Worm (Caenorhabditis elegans) whole organism, L4 larva: ENCODE results near the gene elt-1.

Source experiments
- D1046.2 ChIP-seq: fragments of 200-800 bp; sonication (Bioruptor generic); IDR thresholded peaks from 2 replicates; pipeline ENCODE4 v1.3.6; 2022; ENCODE audit warnings: missing genetic modification characterization, missing compliant biosample characterization
- F37D6.2 ChIP-seq: sonication (generic microtip); optimal IDR thresholded peaks from 2 replicates; lab custom pipeline; 2016; ENCODE audit warnings: mild to moderate bottlenecking, missing genetic modification characterization, missing compliant biosample characterization
- F44E2.7 ChIP-seq: fragments of 200-800 bp; sonication (Bioruptor generic); IDR thresholded peaks from 2 replicates; pipeline ENCODE4 v2.1.2; 2022; ENCODE audit warnings: missing genetic modification characterization, missing compliant biosample characterization
- F49E8.2 ChIP-seq: sonication (generic microtip); optimal IDR thresholded peaks from 2 replicates; lab custom pipeline; 2016; ENCODE audit warnings: missing compliant biosample characterization, mild to moderate bottlenecking, missing genetic modification characterization, borderline replicate concordance
- Y48G9A.11 ChIP-seq: fragments of 200-800 bp; sonication (Bioruptor generic); IDR thresholded peaks from 2 replicates; pipeline ENCODE4 v1.3.6; 2022; ENCODE audit warnings: missing genetic modification reagents, missing genetic modification characterization, missing compliant biosample characterization
- ZK546.5 ChIP-seq, 2 experiments: sonication (generic microtip); optimal IDR thresholded peaks; 2 replicates each; lab custom pipeline; 2017; ENCODE audit warnings: missing biosample characterization in 2 of 2, missing genetic modification characterization in 2 of 2
- ceh-82 ChIP-seq: sonication (generic microtip); optimal IDR thresholded peaks from 2 replicates; lab custom pipeline; 2017; ENCODE audit warnings: missing biosample characterization, missing genetic modification characterization
- daf-16 ChIP-seq, 3 experiments: sonication (generic microtip); optimal IDR thresholded peaks; 2 replicates each; lab custom pipeline; 2016 to 2017; ENCODE audit warnings: missing genetic modification characterization in 3 of 3, missing genetic modification reagents in 3 of 3, mild to moderate bottlenecking in 2 of 3, missing compliant biosample characterization in 2 of 3, missing biosample characterization in 1 of 3, moderate library complexity in 1 of 3
- dmd-6 ChIP-seq: fragments of 200-800 bp; sonication (Bioruptor generic); IDR thresholded peaks from 2 replicates; pipeline ENCODE4 v1.3.6; 2022; ENCODE audit warnings: missing genetic modification reagents, missing genetic modification characterization, missing compliant biosample characterization
- dmd-8 ChIP-seq: fragments of 200-800 bp; sonication (Bioruptor generic); IDR thresholded peaks from 2 replicates; pipeline ENCODE4 v1.3.6; 2022; ENCODE audit warnings: missing genetic modification characterization, missing compliant biosample characterization
- egl-27 ChIP-seq: sonication (generic microtip); optimal IDR thresholded peaks from 3 replicates; lab custom pipeline; 2017; ENCODE audit warnings: missing biosample characterization, missing genetic modification reagents, missing genetic modification characterization
- fos-1 ChIP-seq: fragments of 150-350 bp; optimal IDR thresholded peaks from 2 replicates; lab custom pipeline; 2014; ENCODE audit warnings: missing biosample characterization, missing genetic modification characterization
- hlh-30 ChIP-seq: sonication (generic microtip); optimal IDR thresholded peaks from 2 replicates; lab custom pipeline; 2017; ENCODE audit warnings: antibody characterized with exemption, mild to moderate bottlenecking, missing genetic modification characterization, missing compliant biosample characterization; ENCODE audit not compliant: insufficient read depth
- hmg-1.1 ChIP-seq: fragments of 200-800 bp; sonication (Bioruptor generic); IDR thresholded peaks from 2 replicates; pipeline ENCODE4 v1.3.6; 2022; ENCODE audit warnings: missing genetic modification reagents, missing genetic modification characterization, missing compliant biosample characterization
- lin-1 ChIP-seq: fragments of 200-800 bp; sonication (Bioruptor generic); IDR thresholded peaks from 2 replicates; pipeline ENCODE4 v1.3.6; 2022; ENCODE audit warnings: missing genetic modification reagents, missing genetic modification characterization, missing compliant biosample characterization
- lin-29 ChIP-seq: fragments of 200-800 bp; sonication (Bioruptor generic); IDR thresholded peaks from 2 replicates; pipeline ENCODE4 v1.3.6; 2022; ENCODE audit warnings: missing genetic modification reagents, missing genetic modification characterization, missing compliant biosample characterization
- lin-38 ChIP-seq: fragments of 200-800 bp; sonication (Bioruptor generic); IDR thresholded peaks from 2 replicates; pipeline ENCODE4 v1.3.6; 2022; ENCODE audit warnings: missing genetic modification reagents, missing genetic modification characterization, missing compliant biosample characterization
- lsy-2 ChIP-seq, 2 experiments: fragments of 150-350 bp in 1 of 2; sonication (generic microtip) in 1 of 2; optimal IDR thresholded peaks; 2 replicates each; lab custom pipeline; 2014 to 2017; ENCODE audit warnings: missing biosample characterization in 2 of 2, missing genetic modification characterization in 2 of 2
- madf-5 ChIP-seq, 2 experiments: fragments of 200-800 bp; sonication (Bioruptor generic); IDR thresholded peaks; 2 replicates each; pipeline ENCODE4 v1.3.6; 2022; ENCODE audit warnings: missing compliant biosample characterization in 2 of 2, missing genetic modification characterization in 2 of 2
- madf-9 ChIP-seq: fragments of 200-800 bp; sonication (Bioruptor generic); conservative IDR thresholded peaks from 2 replicates; pipeline ENCODE4 v1.3.6; 2022; ENCODE audit warnings: missing genetic modification reagents, missing genetic modification characterization, missing compliant biosample characterization
- mdl-1 ChIP-seq, 2 experiments: fragments of 150-350 bp in 1 of 2; sonication (generic microtip) in 1 of 2; optimal IDR thresholded peaks; 2 replicates each; lab custom pipeline; 2014 to 2017; ENCODE audit warnings: missing biosample characterization in 2 of 2, missing genetic modification characterization in 2 of 2
- mxl-3 ChIP-seq: fragments of 200-800 bp; sonication (Bioruptor generic); optimal IDR thresholded peaks from 2 replicates; lab custom pipeline; 2018; ENCODE audit warnings: mild to moderate bottlenecking, missing genetic modification characterization, missing compliant biosample characterization
- nhr-102 ChIP-seq: sonication (generic microtip); optimal IDR thresholded peaks from 2 replicates; lab custom pipeline; 2016; ENCODE audit warnings: mild to moderate bottlenecking, missing genetic modification characterization, moderate library complexity, missing compliant biosample characterization
- nhr-28 ChIP-seq: fragments of 150-350 bp; optimal IDR thresholded peaks from 2 replicates; lab custom pipeline; 2014; ENCODE audit warnings: missing biosample characterization, missing genetic modification characterization
- nhr-41 ChIP-seq: fragments of 200-800 bp; sonication (Bioruptor generic); IDR thresholded peaks from 2 replicates; pipeline ENCODE4 v1.3.6; 2022; ENCODE audit warnings: missing genetic modification reagents, missing genetic modification characterization, missing compliant biosample characterization
- nhr-42 ChIP-seq: fragments of 200-800 bp; sonication (Bioruptor generic); IDR thresholded peaks from 2 replicates; pipeline ENCODE4 v1.3.6; 2022; ENCODE audit warnings: missing genetic modification characterization, missing compliant biosample characterization
- nhr-77 ChIP-seq: fragments of 150-350 bp; optimal IDR thresholded peaks from 2 replicates; lab custom pipeline; 2014; ENCODE audit warnings: missing biosample characterization, missing genetic modification characterization
- pqm-1 ChIP-seq: sonication (generic microtip); optimal IDR thresholded peaks from 2 replicates; lab custom pipeline; 2017; ENCODE audit warnings: missing biosample characterization, missing genetic modification characterization
- sdz-12 ChIP-seq: fragments of 200-800 bp; sonication (Bioruptor generic); optimal IDR thresholded peaks from 2 replicates; lab custom pipeline; 2018; ENCODE audit warnings: mild to moderate bottlenecking, missing genetic modification characterization, missing compliant biosample characterization
- snpc-1.2 ChIP-seq: fragments of 200-800 bp; sonication (Bioruptor generic); IDR thresholded peaks from 2 replicates; pipeline ENCODE4 v1.3.6; 2022; ENCODE audit warnings: missing genetic modification reagents, missing genetic modification characterization, missing compliant biosample characterization
- spr-3 ChIP-seq: fragments of 200-800 bp; sonication (Bioruptor generic); optimal IDR thresholded peaks from 2 replicates; lab custom pipeline; 2018; ENCODE audit warnings: mild to moderate bottlenecking, missing genetic modification characterization, missing compliant biosample characterization
- zfp-2 ChIP-seq: sonication (generic microtip); optimal IDR thresholded peaks from 2 replicates; lab custom pipeline; 2016; ENCODE audit warnings: mild to moderate bottlenecking, missing genetic modification characterization, missing compliant biosample characterization
- ztf-7 ChIP-seq: fragments of 150-350 bp; optimal IDR thresholded peaks from 2 replicates; lab custom pipeline; 2014; ENCODE audit warnings: missing biosample characterization, missing genetic modification characterization

elt-1 gene

DNA sequence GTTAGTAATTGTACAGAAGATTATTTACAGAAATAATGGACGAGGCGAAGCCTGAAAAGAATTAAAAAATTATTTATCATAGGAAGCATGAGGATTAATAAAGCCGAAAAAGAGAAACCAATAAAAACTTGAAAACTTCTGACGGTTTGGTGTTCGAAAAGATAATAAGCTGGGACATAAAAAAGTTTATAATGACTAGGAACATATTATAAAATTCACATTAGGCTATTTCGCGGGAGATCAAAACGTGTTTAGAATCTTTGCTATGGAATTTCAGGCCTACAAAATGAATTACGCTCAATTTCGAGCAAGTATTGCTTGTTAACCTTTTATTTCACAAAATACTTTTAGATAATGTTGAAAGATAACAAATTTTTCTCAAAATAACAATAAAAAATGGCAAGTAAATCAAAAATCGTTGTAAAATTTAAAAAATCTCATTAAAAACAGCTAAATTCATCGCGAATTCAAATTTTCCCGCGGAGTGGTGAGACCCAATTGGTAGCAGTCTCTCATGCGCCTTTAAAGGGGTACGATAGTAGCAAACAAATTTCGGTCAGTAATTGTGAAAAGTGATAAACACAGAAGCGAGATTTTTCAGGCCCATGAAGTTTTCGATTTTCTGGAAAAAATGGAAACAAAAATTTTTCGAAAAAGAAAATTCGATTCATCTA, 25.9 kb upstream of the elt-1 start, which contains the start of gene trcs-1:
Gene trcs-1, minus strand, starts transcription at position 51 of the 674 bp plus-strand sequence.
- TF ChIP-seq snpc-1.2 (GFP tag; lab: Robert Waterston, UW), result peak; percentile 88
- TF ChIP-seq F49E8.2 (tag; lab: Kevin White, UChicago), result peak; percentile 54
- TF ChIP-seq ztf-7 (tag; lab: Kevin White, UChicago), result no peak
- TF ChIP-seq egl-27 (tag; lab: Kevin White, UChicago), result no peak
- no peak for TF ChIP-seq nhr-42 (GFP tag; lab: Robert Waterston, UW)
- no peak; the same call in 1 of the 2 replicates for TF ChIP-seq lin-38 (GFP tag; lab: Robert Waterston, UW)
- no peak for TF ChIP-seq lin-1 (GFP tag; lab: Robert Waterston, UW)
- 0 out of 2 replicates have a peak, but pooled peaks have one; percentile 46 for TF ChIP-seq Y48G9A.11 (GFP tag; lab: Robert Waterston, UW)
- no peak for TF ChIP-seq sdz-12 (GFP tag; lab: Kevin White, UChicago)
- TF ChIP-seq madf-5 (GFP tag; IDR thresholded peaks at IDR 0.05; lab: Robert Waterston, UW), result no peak
- no peak for TF ChIP-seq ZK546.5 (tag; optimal IDR thresholded peaks at IDR 0.05; lab: Kevin White, UChicago)
- no peak for TF ChIP-seq F44E2.7
- no peak for TF ChIP-seq nhr-41 (GFP tag; lab: Robert Waterston, UW)
- TF ChIP-seq dmd-8 (GFP tag; lab: Robert Waterston, UW), result no peak
- no peak for TF ChIP-seq spr-3
- no peak for TF ChIP-seq nhr-28 (tag; lab: Kevin White, UChicago)
- no peak for TF ChIP-seq fos-1 (tag; lab: Kevin White, UChicago)
- no peak for TF ChIP-seq hmg-1.1
- no peak for TF ChIP-seq madf-9
- TF ChIP-seq D1046.2 (GFP tag; lab: Robert Waterston, UW), result no peak

DNA sequence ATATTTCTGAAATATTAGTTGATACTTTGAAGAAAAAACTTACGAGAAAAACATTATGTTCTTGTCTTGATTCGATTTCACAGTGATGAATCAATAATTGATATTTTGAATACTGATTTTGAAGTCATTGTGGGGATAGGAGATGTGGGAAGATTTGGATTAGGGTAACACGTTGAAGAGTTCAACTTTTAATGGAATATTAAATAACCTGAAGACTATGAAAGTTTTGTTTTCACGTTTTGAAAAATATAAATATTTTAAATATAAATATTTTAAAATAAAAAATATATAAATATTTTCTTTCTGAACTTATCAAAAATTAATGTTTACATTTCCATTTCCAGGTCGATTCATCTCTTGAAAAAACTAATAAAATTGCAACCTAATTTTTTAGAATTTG, 22.4 kb upstream of the elt-1 start, which contains the start of gene pei-1:
Gene pei-1, minus strand, starts transcription at position 101 of the 400 bp plus-strand sequence.
- TF ChIP-seq hlh-30 (tag; lab: Kevin White, UChicago) (no peak), hmg-1.1 (no peak), lin-29 (no peak)
- TF ChIP-seq, all 104 proteins: peak for 0

- TF ChIP-seq nhr-77 (peak; percentile 63), lsy-2 (tag; optimal IDR thresholded peaks at IDR 0.05; lab: Kevin White, UChicago) (no peak), nhr-102 (no peak), dmd-6 (GFP tag; lab: Robert Waterston, UW) (peak; percentile 90), mdl-1 (tag; optimal IDR thresholded peaks at IDR 0.05; lab: Kevin White, UChicago) (peak in 1 of 2 experiments; percentile 50), ceh-82 (tag; lab: Kevin White, UChicago) (no peak), pqm-1 (tag; lab: Kevin White, UChicago) (peak; percentile 91), lin-1 (GFP tag; lab: Robert Waterston, UW) (0 out of 2 replicates have a peak, but pooled peaks have one; percentile 20), F37D6.2 (tag; lab: Kevin White, UChicago) (no peak), mxl-3 (GFP tag; lab: Kevin White, UChicago) (peak; percentile 79), zfp-2 (tag; lab: Kevin White, UChicago) (no peak), daf-16 (GFP tag; optimal IDR thresholded peaks at IDR 0.05; lab: Kevin White, UChicago) (no peak), daf-16 (tag; optimal IDR thresholded peaks at IDR 0.05; lab: Kevin White, UChicago) (peak; percentile 62), nhr-28 (tag; lab: Kevin White, UChicago) (peak; percentile 80), lin-29 (no peak)
Observed at ce11 chrIV:9593456-9593855, 21.3 kb upstream of the elt-1 start, which contains the start of gene spp-18. Gene spp-18, plus strand, starts transcription at chrIV:9593712.
